6 worm cellular contexts compared by ENCODE assay signal in the genomic region with DNA sequence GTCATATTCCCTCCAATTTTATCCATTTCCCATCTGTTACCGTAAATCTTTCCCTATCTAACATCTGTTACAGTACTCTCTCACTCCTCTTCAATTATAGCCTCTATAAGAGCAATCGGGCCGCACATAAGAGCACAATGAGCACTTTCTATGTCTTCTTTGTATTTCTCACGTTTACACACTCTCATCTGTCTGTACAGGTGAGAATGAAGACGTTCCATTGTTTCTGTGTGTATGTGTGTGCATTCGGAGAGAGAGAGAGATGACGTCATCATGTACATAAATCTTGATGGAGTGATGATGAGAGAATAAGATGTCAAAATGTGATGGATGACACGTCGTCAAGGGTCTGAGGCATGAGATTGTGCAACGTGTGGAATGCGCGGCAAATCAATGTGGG.
A peak's percentile ranks its signal among the peaks of the same experiment; 100 is the strongest.
TF ChIP-seq lines count a peak whose summit lies in the region.

No protein-coding gene starts in this region.

TF ChIP-seq in whole organism, L1 larva, 84 proteins besides CTCF, POLR2A, EP300 and RAD21:
- TF ChIP-seq efl-3 (GFP tag; optimal IDR thresholded peaks at IDR 0.05; lab: Kevin White, UChicago) (no peak), lin-35 (GFP tag; optimal IDR thresholded peaks at IDR 0.05; lab: Kevin White, UChicago) (no peak), ztf-11 (tag; optimal IDR thresholded peaks at IDR 0.05; lab: Kevin White, UChicago) (peak in 1 of 2 experiments; percentile 67), unc-86 (tag; optimal IDR thresholded peaks at IDR 0.05; lab: Kevin White, UChicago) (peak; percentile 5), ceh-82 (tag; optimal IDR thresholded peaks at IDR 0.05; lab: Kevin White, UChicago) (no peak), pag-3 (tag; optimal IDR thresholded peaks at IDR 0.05; lab: Kevin White, UChicago; ENCODE audit: borderline replicate concordance, insufficient read depth) (no peak), egl-27 (tag; optimal IDR thresholded peaks at IDR 0.05; lab: Kevin White, UChicago) (no peak), ceh-8 (GFP tag; optimal IDR thresholded peaks at IDR 0.05; lab: Kevin White, UChicago) (no peak)

TF ChIP-seq in whole organism, L2 larva, 48 proteins besides CTCF, POLR2A, EP300 and RAD21:
- no peak for TF ChIP-seq nhr-25 (tag; optimal IDR thresholded peaks at IDR 0.05; lab: Kevin White, UChicago)
- peak; percentile 12 for TF ChIP-seq mab-5 (tag; optimal IDR thresholded peaks at IDR 0.05; lab: Kevin White, UChicago)

TF ChIP-seq in whole organism, late embryonic, 69 proteins besides CTCF, POLR2A, EP300 and RAD21:
- no peak for TF ChIP-seq sox-2 (GFP tag; IDR thresholded peaks at IDR 0.05; lab: Robert Waterston, UW)
- no peak for TF ChIP-seq hlh-6 (tag; optimal IDR thresholded peaks at IDR 0.05; lab: Kevin White, UChicago)
- TF ChIP-seq unc-55 (GFP tag; optimal IDR thresholded peaks at IDR 0.05; lab: Kevin White, UChicago) = peak; percentile 98
- TF ChIP-seq unc-86 (tag; optimal IDR thresholded peaks at IDR 0.05; lab: Kevin White, UChicago) = no peak
- TF ChIP-seq ref-2 (tag; optimal IDR thresholded peaks at IDR 0.05; lab: Kevin White, UChicago) = peak; percentile 20
- TF ChIP-seq tbx-2 (tag; optimal IDR thresholded peaks at IDR 0.05; lab: Kevin White, UChicago) = peak; percentile 62
- TF ChIP-seq ceh-31 (tag; optimal IDR thresholded peaks at IDR 0.05; lab: Kevin White, UChicago) = peak; percentile 9
- TF ChIP-seq odd-2 (tag; optimal IDR thresholded peaks at IDR 0.05; lab: Kevin White, UChicago) = no peak
- no peak for TF ChIP-seq unc-42 (tag; optimal IDR thresholded peaks at IDR 0.05; lab: Kevin White, UChicago)
- TF ChIP-seq ceh-19 (GFP tag; optimal IDR thresholded peaks at IDR 0.05; lab: Kevin White, UChicago) = no peak
- no peak for TF ChIP-seq ceh-24 (tag; optimal IDR thresholded peaks at IDR 0.05; lab: Kevin White, UChicago)
- TF ChIP-seq ceh-18 (tag; optimal IDR thresholded peaks at IDR 0.05; lab: Kevin White, UChicago) = no peak

TF ChIP-seq in whole organism, midembryonic, 9 proteins besides CTCF, POLR2A, EP300 and RAD21:
- TF ChIP-seq tab-1 (GFP tag; IDR thresholded peaks at IDR 0.05; lab: Robert Waterston, UW) (no peak), cog-1 (tag; optimal IDR thresholded peaks at IDR 0.05; lab: Kevin White, UChicago) (peak; percentile 11), flt-1 (GFP tag; IDR thresholded peaks at IDR 0.05; lab: Robert Waterston, UW) (no peak), ref-1 (GFP tag; conservative IDR thresholded peaks at IDR 0.05; lab: Robert Waterston, UW) (no peak), klf-2 (GFP tag; conservative IDR thresholded peaks at IDR 0.05; lab: Robert Waterston, UW) (no peak)

TF ChIP-seq in whole organism, mixed stage, embryonic, 35 proteins besides CTCF, POLR2A, EP300 and RAD21 (continues in another document):
- TF ChIP-seq mls-2 (tag; optimal IDR thresholded peaks at IDR 0.05; lab: Kevin White, UChicago) (no peak), unc-62 (GFP tag; optimal IDR thresholded peaks at IDR 0.05; lab: Kevin White, UChicago) (peak; percentile 100), ztf-11 (tag; optimal IDR thresholded peaks at IDR 0.05; lab: Kevin White, UChicago) (peak; percentile 25), cnd-1 (tag; optimal IDR thresholded peaks at IDR 0.05; lab: Kevin White, UChicago) (peak; percentile 80), mep-1 (tag; optimal IDR thresholded peaks at IDR 0.05; lab: Kevin White, UChicago) (peak; percentile 2), ceh-43 (GFP tag; optimal IDR thresholded peaks at IDR 0.05; lab: Kevin White, UChicago) (no peak), mab-5 (tag; optimal IDR thresholded peaks at IDR 0.05; lab: Kevin White, UChicago) (no peak), ces-1 (GFP tag; optimal IDR thresholded peaks at IDR 0.05; lab: Kevin White, UChicago) (no peak), lin-32 (GFP tag; optimal IDR thresholded peaks at IDR 0.05; lab: Kevin White, UChicago) (peak; percentile 64), pha-4 (tag; optimal IDR thresholded peaks at IDR 0.05; lab: Kevin White, UChicago) (no peak), lsy-2 (tag; optimal IDR thresholded peaks at IDR 0.05; lab: Kevin White, UChicago) (peak; percentile 53), elt-3 (tag; optimal IDR thresholded peaks at IDR 0.05; lab: Kevin White, UChicago) (no peak), nhr-237 (tag; optimal IDR thresholded peaks at IDR 0.05; lab: Kevin White, UChicago) (no peak), ceh-39 (tag; optimal IDR thresholded peaks at IDR 0.05; lab: Kevin White, UChicago) (peak; percentile 65), sem-2 (GFP tag; optimal IDR thresholded peaks at IDR 0.05; lab: Kevin White, UChicago) (no peak), nhr-28 (tag; optimal IDR thresholded peaks at IDR 0.05; lab: Kevin White, UChicago) (no peak), drap-1 (GFP tag; optimal IDR thresholded peaks at IDR 0.05; lab: Kevin White, UChicago) (no peak), nhr-2 (tag; optimal IDR thresholded peaks at IDR 0.05; lab: Kevin White, UChicago) (peak; percentile 95), bed-3 (GFP tag; optimal IDR thresholded peaks at IDR 0.05; lab: Kevin White, UChicago) (no peak), sptf-1 (tag; optimal IDR thresholded peaks at IDR 0.05; lab: Kevin White, UChicago) (no peak), lin-13 (tag; optimal IDR thresholded peaks at IDR 0.05; lab: Kevin White, UChicago) (no peak), nhr-76 (tag; optimal IDR thresholded peaks at IDR 0.05; lab: Kevin White, UChicago) (no peak), tbx-8 (GFP tag; optimal IDR thresholded peaks at IDR 0.05; lab: Kevin White, UChicago) (no peak), unc-120 (tag; optimal IDR thresholded peaks at IDR 0.05; lab: Kevin White, UChicago; ENCODE audit: poor library complexity, severe bottlenecking) (no peak), ceh-83 (GFP tag; optimal IDR thresholded peaks at IDR 0.05; lab: Kevin White, UChicago) (no peak), snpc-4 (tag; optimal IDR thresholded peaks at IDR 0.05; lab: Kevin White, UChicago) (no peak), nhr-12 (tag; optimal IDR thresholded peaks at IDR 0.05; lab: Kevin White, UChicago) (peak; percentile 5), elt-1 (tag; optimal IDR thresholded peaks at IDR 0.05; lab: Kevin White, UChicago; ENCODE audit: borderline replicate concordance, insufficient read depth) (peak; percentile 68), unc-39 (tag; optimal IDR thresholded peaks at IDR 0.05; lab: Kevin White, UChicago) (no peak), M03D4.4 (tag; optimal IDR thresholded peaks at IDR 0.05; lab: Kevin White, UChicago) (no peak), flh-1 (GFP tag; optimal IDR thresholded peaks at IDR 0.05; lab: Kevin White, UChicago) (no peak), zip-8 (tag; optimal IDR thresholded peaks at IDR 0.05; lab: Kevin White, UChicago) (peak; percentile 93)

TF ChIP-seq in whole organism, young adult, 124 proteins besides CTCF, POLR2A, EP300 and RAD21:
- TF ChIP-seq unc-62 (GFP tag; optimal IDR thresholded peaks at IDR 0.05; lab: Kevin White, UChicago) (peak; percentile 95), ztf-28 (GFP tag; IDR thresholded peaks at IDR 0.05; lab: Robert Waterston, UW) (no peak)

Comparison
In these comparisons a context has a peak if more than half of its experiments do, and no peak if none do; other contexts are left out.
1. Of the 8 proteins assayed by ChIP-seq in both whole organism, young adult and whole organism, L1 larva: peak only in whole organism, young adult: unc-62; only in whole organism, L1 larva: none; in both: none; in neither: 7.